Fruit fly (Drosophila melanogaster) whole organism, prepupa: ENCODE measurements around the gene FER.

Experiments used
- Blimp-1 ChIP-seq: fragments of 200-800 bp; sonication (Bioruptor generic); optimal IDR thresholded peaks from 3 replicates; lab custom pipeline; 2017; ENCODE audit warnings: missing biosample characterization, missing genetic modification characterization, mild to moderate bottlenecking, moderate library complexity, missing genetic modification reagents
- CG10669 ChIP-seq: fragments of 200-800 bp; sonication (Bioruptor generic); optimal IDR thresholded peaks from 3 replicates; lab custom pipeline; 2018; ENCODE audit warnings: missing biosample characterization, mild to moderate bottlenecking, missing genetic modification characterization, moderate library complexity
- CG11294 ChIP-seq: fragments of 200-800 bp; sonication (Bioruptor generic); IDR thresholded peaks from 2 replicates; pipeline ENCODE4 v1.3.6; 2022; ENCODE audit warnings: missing biosample characterization, missing genetic modification characterization
- CG15336 ChIP-seq: fragments of 200-800 bp; sonication (Bioruptor generic); IDR thresholded peaks from 2 replicates; pipeline ENCODE4 v1.3.6; 2022; ENCODE audit warnings: missing biosample characterization, missing genetic modification characterization
- CG1621 ChIP-seq: fragments of 200-800 bp; sonication (Bioruptor generic); optimal IDR thresholded peaks from 3 replicates; lab custom pipeline; 2018; ENCODE audit warnings: missing biosample characterization, mild to moderate bottlenecking, missing genetic modification characterization
- CG3032 ChIP-seq: fragments of 200-800 bp; optimal IDR thresholded peaks from 2 replicates; lab custom pipeline; 2019; ENCODE audit warnings: missing biosample characterization, mild to moderate bottlenecking, missing genetic modification characterization, moderate library complexity
- CG31627 ChIP-seq: fragments of 200-800 bp; sonication (Bioruptor generic); optimal IDR thresholded peaks from 3 replicates; lab custom pipeline; 2016; ENCODE audit warnings: missing biosample characterization, missing genetic modification characterization
- CG34406 ChIP-seq: fragments of 200-800 bp; sonication (Bioruptor generic); optimal IDR thresholded peaks from 3 replicates; lab custom pipeline; 2016; ENCODE audit warnings: missing biosample characterization, missing genetic modification characterization
- CG6792 ChIP-seq: fragments of 200-800 bp; sonication (Bioruptor generic); optimal IDR thresholded peaks from 3 replicates; lab custom pipeline; 2016; ENCODE audit warnings: missing biosample characterization, missing genetic modification characterization
- CG6808 ChIP-seq: fragments of 200-800 bp; sonication (Bioruptor generic); optimal IDR thresholded peaks from 3 replicates; lab custom pipeline; 2017; ENCODE audit warnings: missing biosample characterization, missing genetic modification characterization, mild to moderate bottlenecking, moderate library complexity, missing genetic modification reagents
- CG8319 ChIP-seq: fragments of 200-800 bp; sonication (Bioruptor generic); optimal IDR thresholded peaks from 3 replicates; lab custom pipeline; 2016; ENCODE audit warnings: missing biosample characterization, missing genetic modification characterization
- CG8632 ChIP-seq: fragments of 200-800 bp; sonication (Bioruptor generic); optimal IDR thresholded peaks from 3 replicates; lab custom pipeline; 2016; ENCODE audit warnings: missing biosample characterization, missing genetic modification characterization
- Gug ChIP-seq: fragments of 200-800 bp; sonication (Bioruptor generic); IDR thresholded peaks from 2 replicates; pipeline ENCODE4 v1.3.6; 2022; ENCODE audit warnings: missing biosample characterization, missing genetic modification characterization
- Hr38 ChIP-seq: sonication (Bioruptor generic); optimal IDR thresholded peaks from 2 replicates; lab custom pipeline; 2016; ENCODE audit warnings: missing biosample characterization, missing genetic modification characterization
- Hr39 ChIP-seq: fragments of 200-800 bp; sonication (Bioruptor generic); optimal IDR thresholded peaks from 2 replicates; lab custom pipeline; 2016; ENCODE audit warnings: missing biosample characterization, missing genetic modification characterization
- Hr4 ChIP-seq: fragments of 200-800 bp; sonication (Bioruptor generic); optimal IDR thresholded peaks from 3 replicates; lab custom pipeline; 2016; ENCODE audit warnings: missing biosample characterization, missing genetic modification characterization
- Met ChIP-seq: fragments of 200-800 bp; sonication (Bioruptor generic); optimal IDR thresholded peaks from 3 replicates; lab custom pipeline; 2016; ENCODE audit warnings: missing biosample characterization, missing genetic modification characterization
- OdsH ChIP-seq: fragments of 200-800 bp; sonication (Bioruptor generic); optimal IDR thresholded peaks from 3 replicates; lab custom pipeline; 2016; ENCODE audit warnings: missing biosample characterization, missing genetic modification characterization
- Smox ChIP-seq: fragments of 200-800 bp; sonication (Bioruptor generic); optimal IDR thresholded peaks from 3 replicates; lab custom pipeline; 2016; ENCODE audit warnings: missing biosample characterization, missing genetic modification characterization
- Sox102F ChIP-seq: fragments of 200-800 bp; sonication (Bioruptor generic); optimal IDR thresholded peaks from 2 replicates; lab custom pipeline; 2016; ENCODE audit warnings: missing biosample characterization, mild to moderate bottlenecking, missing genetic modification characterization
- Sox15 ChIP-seq: fragments of 200-800 bp; sonication (Bioruptor generic); optimal IDR thresholded peaks from 3 replicates; lab custom pipeline; 2016; ENCODE audit warnings: missing biosample characterization, missing genetic modification characterization
- achi ChIP-seq: fragments of 200-800 bp; sonication (Bioruptor generic); optimal IDR thresholded peaks from 3 replicates; lab custom pipeline; 2016; ENCODE audit warnings: missing biosample characterization, missing genetic modification characterization
- acj6 ChIP-seq: fragments of 200-800 bp; sonication (Bioruptor generic); optimal IDR thresholded peaks from 3 replicates; lab custom pipeline; 2016; ENCODE audit warnings: missing biosample characterization, missing genetic modification characterization
- cyc ChIP-seq: fragments of 200-800 bp; sonication (Bioruptor generic); optimal IDR thresholded peaks from 3 replicates; lab custom pipeline; 2016; ENCODE audit warnings: missing biosample characterization, missing genetic modification characterization
- dsx ChIP-seq: fragments of 200-800 bp; optimal IDR thresholded peaks from 3 replicates; lab custom pipeline; 2019; ENCODE audit warnings: missing biosample characterization, mild to moderate bottlenecking, missing genetic modification characterization, moderate library complexity; ENCODE audit not compliant: poor library complexity, severe bottlenecking
- eg ChIP-seq: fragments of 200-800 bp; sonication (Bioruptor generic); IDR thresholded peaks from 3 replicates; pipeline ENCODE4 v1.3.6; 2022; ENCODE audit warnings: missing biosample characterization, missing genetic modification characterization
- fd85E ChIP-seq: fragments of 200-800 bp; sonication (Bioruptor generic); optimal IDR thresholded peaks from 3 replicates; lab custom pipeline; 2016; ENCODE audit warnings: missing biosample characterization, missing genetic modification characterization
- fkh ChIP-seq: fragments of 200-800 bp; sonication (Bioruptor generic); optimal IDR thresholded peaks from 3 replicates; lab custom pipeline; 2017; ENCODE audit warnings: missing biosample characterization, mild to moderate bottlenecking, missing genetic modification characterization, moderate library complexity
- lz ChIP-seq: fragments of 200-800 bp; sonication (Bioruptor generic); optimal IDR thresholded peaks from 3 replicates; lab custom pipeline; 2016; ENCODE audit warnings: missing biosample characterization, missing genetic modification characterization
- pdm3 ChIP-seq: fragments of 200-800 bp; sonication (Bioruptor generic); optimal IDR thresholded peaks from 3 replicates; lab custom pipeline; 2016; ENCODE audit warnings: missing biosample characterization, missing genetic modification characterization
- spab ChIP-seq: fragments of 200-800 bp; sonication (Bioruptor generic); optimal IDR thresholded peaks from 2 replicates; lab custom pipeline; 2017; ENCODE audit warnings: missing biosample characterization, mild to moderate bottlenecking, missing genetic modification characterization, missing genetic modification reagents
- svp ChIP-seq: fragments of 200-800 bp; sonication (Bioruptor generic); peaks from one replicate; lab custom pipeline; 2016; ENCODE audit warnings: missing biosample characterization, missing genetic modification characterization
- vri ChIP-seq: fragments of 200-800 bp; sonication (Bioruptor generic); optimal IDR thresholded peaks from 3 replicates; lab custom pipeline; 2016; ENCODE audit warnings: missing biosample characterization, mild to moderate bottlenecking, missing genetic modification characterization

The FER gene

dm6 chr3R:9328411-9328810, 65.9 kb downstream of the FER start, which contains the start of gene CG8861:
Gene CG8861 (minus strand): TSS chr3R:9328511.
- no peak for TF ChIP-seq CG31627 (GFP tag; lab: Kevin White, UChicago)
- no peak for TF ChIP-seq Sox15 (GFP tag; lab: Kevin White, UChicago)
- no peak for TF ChIP-seq CG15336 (GFP tag; lab: Robert Waterston, UW)
- TF ChIP-seq CG10669 (GFP tag; lab: Kevin White, UChicago) = no peak
- TF ChIP-seq Met (GFP tag; lab: Kevin White, UChicago) = no peak
- TF ChIP-seq CG11294 (GFP tag; lab: Robert Waterston, UW) = no peak
- TF ChIP-seq CG34406 = no peak
- no peak for TF ChIP-seq pdm3
- TF ChIP-seq eg (GFP tag; lab: Robert Waterston, UW) = no peak
- no peak for TF ChIP-seq Hr38
- TF ChIP-seq Hr4 (GFP tag; lab: Kevin White, UChicago) = no peak
- no peak for TF ChIP-seq lz (GFP tag; lab: Kevin White, UChicago)
- TF ChIP-seq OdsH (GFP tag; lab: Kevin White, UChicago) = no peak
- TF ChIP-seq Sox102F (GFP tag; lab: Kevin White, UChicago) = no peak
- TF ChIP-seq spab = no peak
- no peak for TF ChIP-seq CG3032 (tag; lab: Kevin White, UChicago)
- TF ChIP-seq Blimp-1 (GFP tag; lab: Kevin White, UChicago) = no peak
- no peak for TF ChIP-seq cyc

- TF ChIP-seq Blimp-1 (GFP tag; lab: Kevin White, UChicago) = no peak
- no peak for TF ChIP-seq Hr39
- no peak for TF ChIP-seq cyc
- no peak for TF ChIP-seq fkh (GFP tag; lab: Kevin White, UChicago)
- no peak for TF ChIP-seq CG8632 (GFP tag; lab: Kevin White, UChicago)
- no peak for TF ChIP-seq acj6 (GFP tag; lab: Kevin White, UChicago)
- TF ChIP-seq Gug = no peak
- no peak for TF ChIP-seq CG6808 (GFP tag; lab: Kevin White, UChicago)
- TF ChIP-seq CG6792 = no peak
- TF ChIP-seq CG1621 (tag; lab: Kevin White, UChicago) = no peak
- no peak for TF ChIP-seq CG31627 (GFP tag; lab: Kevin White, UChicago)
- no peak for TF ChIP-seq fd85E (GFP tag; lab: Kevin White, UChicago)
- TF ChIP-seq vri (GFP tag; lab: Kevin White, UChicago) = no peak
- no peak for TF ChIP-seq dsx
- no peak for TF ChIP-seq OdsH (GFP tag; lab: Kevin White, UChicago)
- TF ChIP-seq achi (GFP tag; lab: Kevin White, UChicago) = no peak
- TF ChIP-seq CG8319 = no peak
- TF ChIP-seq Smox (GFP tag; lab: Kevin White, UChicago) = no peak
- no peak for TF ChIP-seq Hr38
- no peak for TF ChIP-seq svp
These were observed 72.9 kb downstream of the FER start, which contains the start of gene HP1e for dm6 chr3R:9321470-9321869. Gene HP1e (plus strand): TSS chr3R:9321770.
